Fruit fly (Drosophila melanogaster) S2 (cell line): ENCODE results near the gene Tim17a1.

Experiments used
- CG8478 ChIP-seq: fragments of >200 bp; optimal IDR thresholded peaks from 2 replicates; lab custom pipeline; 2018
- CTCF ChIP-seq, 2 experiments: fragments of >200 bp; optimal IDR thresholded peaks; 2 replicates each; lab custom pipeline; 2018

Tim17a1 gene

DNA sequence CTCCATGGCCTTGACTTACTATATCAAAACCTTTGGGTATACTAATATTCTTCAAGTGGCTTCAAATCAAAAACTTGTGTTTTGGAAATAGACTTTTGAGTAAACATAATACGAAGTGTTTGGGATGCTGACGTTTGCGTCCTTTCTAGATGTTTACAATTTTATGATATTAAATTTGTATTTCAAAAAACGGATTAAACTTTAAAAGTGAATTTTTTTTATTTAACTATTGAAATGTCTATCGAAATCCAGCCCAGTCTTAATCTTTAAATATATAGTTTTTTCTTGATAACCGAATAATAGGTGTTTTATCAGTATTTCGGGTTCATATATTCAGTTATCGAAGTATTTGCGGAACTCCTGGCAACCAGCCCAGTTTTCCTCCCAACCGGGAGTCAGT is at the start of gene Tim17a1:
Gene Tim17a1, minus strand, starts transcription at position 101 of the 400 bp plus-strand sequence.
- TF ChIP-seq CG8478 (lab: Kevin White, UChicago): no peak
- TF ChIP-seq CTCF (optimal IDR thresholded peaks at IDR 0.05; lab: Kevin White, UChicago): no peak

DNA sequence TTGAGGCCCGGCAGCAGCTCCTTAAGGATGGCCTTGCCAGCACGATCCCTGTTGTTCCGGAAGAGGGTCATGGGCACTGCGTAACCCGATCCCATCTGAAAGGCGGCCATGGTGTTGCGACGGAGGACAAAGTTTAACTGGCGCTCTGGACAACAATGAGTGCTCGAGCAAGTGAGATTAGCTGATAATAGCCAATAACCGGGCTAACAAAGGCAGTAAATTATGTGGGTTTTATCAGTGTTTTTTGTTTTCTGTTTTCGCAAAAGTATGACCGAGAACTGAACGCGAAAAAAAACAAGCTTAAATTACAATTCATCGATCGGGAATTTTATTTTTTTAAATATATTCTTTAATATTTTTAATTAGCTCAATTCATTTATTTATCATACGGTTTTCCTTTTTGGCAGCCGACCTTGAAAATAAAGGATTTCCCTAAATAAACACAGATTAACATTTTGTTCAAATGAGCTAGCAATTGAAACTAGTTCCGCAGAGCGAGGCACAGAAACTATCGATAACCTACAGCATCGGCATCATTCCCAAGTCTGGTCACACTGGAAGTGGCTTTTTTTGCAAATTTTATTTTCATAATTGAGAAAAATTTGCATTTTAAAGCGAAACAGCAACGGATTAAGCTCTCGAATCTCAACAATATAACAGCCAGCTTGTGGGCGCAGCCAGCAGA is 48.9 kb upstream of the Tim17a1 start, which contains the start of the genes Dip-C and pps:
Gene Dip-C, minus strand, starts transcription at position 486 of the 685 bp plus-strand sequence.
Gene pps, plus strand, starts transcription at position 555 of the 685 bp plus-strand sequence.
- no peak for TF ChIP-seq CG8478 (lab: Kevin White, UChicago)
- TF ChIP-seq CTCF (optimal IDR thresholded peaks at IDR 0.05; lab: Kevin White, UChicago): peak in 1 of 2 experiments; percentile 30

DNA sequence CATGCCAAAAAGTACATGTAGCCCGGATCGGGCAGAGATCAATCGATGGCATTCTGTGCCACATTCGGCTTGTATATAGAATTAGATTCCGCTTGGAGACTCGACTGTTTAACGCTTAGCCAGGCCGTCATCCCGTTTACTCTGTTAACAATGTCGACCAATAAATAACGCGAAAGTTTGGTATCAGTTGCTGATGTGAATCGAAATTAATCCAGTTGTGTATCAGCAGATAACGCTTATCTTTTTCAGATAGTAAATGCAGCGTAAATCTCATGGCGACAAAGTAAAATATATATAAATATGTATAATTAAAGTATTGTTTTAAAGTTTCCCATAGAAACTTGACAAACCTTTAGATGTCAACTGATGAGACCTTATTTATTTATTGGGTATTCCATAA is 47.0 kb upstream of the Tim17a1 start:
- no peak for TF ChIP-seq CG8478 (lab: Kevin White, UChicago)
- TF ChIP-seq CTCF (optimal IDR thresholded peaks at IDR 0.05; lab: Kevin White, UChicago): no peak

DNA sequence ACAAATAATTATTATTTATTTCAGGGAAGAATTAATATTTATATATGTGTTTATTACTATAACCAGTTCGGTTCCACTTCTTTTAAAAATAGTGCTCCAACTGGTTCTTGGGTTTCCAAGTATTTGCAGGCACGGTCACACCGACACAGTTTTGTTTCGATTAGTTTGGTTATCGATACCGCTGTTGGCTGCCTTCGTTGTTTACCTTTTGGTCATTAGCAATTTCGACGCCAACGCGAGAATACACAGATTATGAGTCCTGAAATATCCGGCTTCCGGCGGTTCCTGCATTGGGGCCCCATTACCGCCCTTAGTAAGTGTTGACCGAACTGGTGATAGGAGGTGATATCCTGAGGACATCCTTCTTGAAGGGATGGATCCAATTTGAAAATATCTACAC is 43.7 kb upstream of the Tim17a1 start, which contains the start of gene CG5196:
Gene CG5196, plus strand, starts transcription at position 157 of the 400 bp plus-strand sequence.
- TF ChIP-seq CG8478 (lab: Kevin White, UChicago) (no peak), CTCF (optimal IDR thresholded peaks at IDR 0.05; lab: Kevin White, UChicago) (peak in 1 of 2 experiments; percentile 1)

DNA sequence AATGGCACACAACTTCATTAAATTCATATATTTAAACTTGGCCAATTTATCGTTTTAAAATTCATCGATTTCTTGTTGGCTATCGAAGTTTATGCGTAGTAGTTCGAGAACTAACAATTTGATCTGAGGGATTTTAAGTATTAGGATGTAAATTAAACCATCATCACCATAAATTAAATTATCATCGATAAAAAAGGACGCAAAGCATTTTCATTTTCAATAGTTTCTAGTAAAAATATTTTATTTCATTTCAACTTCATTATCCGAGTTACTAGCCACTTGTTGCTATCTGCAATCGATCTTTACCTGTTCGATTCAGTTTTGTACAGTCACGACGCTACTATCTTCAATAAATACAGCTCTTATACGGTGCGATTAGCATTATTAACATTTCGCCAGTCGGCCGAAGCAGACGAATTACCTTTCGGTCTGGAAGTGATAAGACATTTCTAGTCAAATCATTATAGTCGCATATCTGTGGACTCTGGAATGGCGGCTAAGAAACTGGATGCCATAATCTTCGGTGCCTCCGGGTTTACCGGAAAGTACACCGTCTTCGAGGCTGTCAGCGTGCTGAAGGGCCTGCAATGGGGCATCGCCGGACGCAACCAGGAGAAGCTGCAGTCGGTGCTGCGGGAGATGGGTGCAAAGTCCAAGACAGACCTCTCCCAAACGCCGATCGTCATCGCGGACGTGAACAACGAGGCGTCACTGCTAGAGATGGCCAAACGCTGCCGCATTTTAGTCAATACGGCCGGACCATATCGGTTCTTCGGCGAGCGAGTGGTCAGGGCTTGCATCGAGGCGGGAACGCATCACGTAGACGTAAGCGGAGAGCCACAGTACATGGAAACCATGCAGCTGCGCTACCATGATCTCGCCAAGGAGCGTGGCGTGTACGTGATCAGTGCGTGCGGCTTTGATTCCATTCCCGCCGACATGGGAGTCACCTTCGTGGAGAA is 42.0 kb upstream of the Tim17a1 start, which contains the start of gene CG5167:
Gene CG5167, plus strand, starts transcription at position 298 of the 962 bp plus-strand sequence.
- TF ChIP-seq CTCF (optimal IDR thresholded peaks at IDR 0.05; lab: Kevin White, UChicago): no peak
- no peak for TF ChIP-seq CG8478 (lab: Kevin White, UChicago)

DNA sequence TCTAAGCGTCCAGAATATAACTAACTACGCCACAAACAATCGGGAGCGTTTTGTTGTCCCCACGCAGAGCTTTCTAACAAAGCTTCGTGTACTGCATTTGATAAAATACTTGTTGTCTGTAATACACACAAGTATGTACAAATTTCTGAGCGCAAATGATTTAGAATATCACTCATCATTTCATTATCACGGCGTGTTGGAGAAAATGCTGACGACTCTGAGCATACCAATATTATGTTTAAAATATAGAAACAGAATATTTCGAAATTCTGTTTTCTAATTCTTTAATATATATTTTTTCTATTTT is 41.4 kb upstream of the Tim17a1 start, which contains the start of gene Cyp9f2:
Gene Cyp9f2, minus strand, starts transcription at position 101 of the 307 bp plus-strand sequence.
- TF ChIP-seq CTCF (optimal IDR thresholded peaks at IDR 0.05; lab: Kevin White, UChicago) (no peak), CG8478 (lab: Kevin White, UChicago) (no peak)

DNA sequence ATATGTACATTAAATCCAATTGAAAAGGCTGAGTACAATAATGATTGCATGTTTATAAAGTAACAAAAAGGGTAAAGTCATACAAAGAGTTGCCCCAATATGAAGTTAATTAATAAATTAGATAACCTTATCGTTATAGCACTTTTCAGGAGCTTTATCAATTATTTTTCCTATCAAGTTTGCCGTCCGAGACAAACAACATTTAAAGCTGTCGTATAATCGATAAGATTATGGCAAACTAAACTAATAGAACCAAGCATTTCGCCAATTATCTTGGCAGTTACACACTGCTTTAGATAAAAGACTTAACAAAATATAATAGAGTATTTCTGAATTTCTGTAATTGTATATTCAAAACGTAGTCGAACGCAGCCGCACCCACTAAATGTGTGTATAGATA is 40.7 kb upstream of the Tim17a1 start:
- TF ChIP-seq CTCF (optimal IDR thresholded peaks at IDR 0.05; lab: Kevin White, UChicago): no peak
- no peak for TF ChIP-seq CG8478 (lab: Kevin White, UChicago)

DNA sequence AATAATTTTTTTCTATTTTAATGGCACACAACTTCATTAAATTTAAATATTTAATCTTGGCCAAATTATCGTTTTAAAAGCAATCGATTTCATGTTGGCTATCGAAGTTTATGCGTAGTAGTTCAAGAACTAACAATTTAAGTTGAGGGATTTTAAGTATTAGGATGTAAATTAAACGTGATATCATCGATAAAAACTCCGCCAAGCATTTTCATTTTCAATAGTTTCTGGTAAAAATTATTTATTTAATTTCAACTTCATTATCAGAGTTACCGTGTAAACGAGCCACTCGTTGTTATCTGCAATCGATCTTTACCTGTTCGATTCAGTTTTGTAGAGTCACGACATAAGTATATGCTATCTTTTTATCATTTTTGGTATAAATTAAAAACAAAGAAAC is 38.5 kb upstream of the Tim17a1 start:
- TF ChIP-seq CG8478 (lab: Kevin White, UChicago) (no peak), CTCF (optimal IDR thresholded peaks at IDR 0.05; lab: Kevin White, UChicago) (no peak)

DNA sequence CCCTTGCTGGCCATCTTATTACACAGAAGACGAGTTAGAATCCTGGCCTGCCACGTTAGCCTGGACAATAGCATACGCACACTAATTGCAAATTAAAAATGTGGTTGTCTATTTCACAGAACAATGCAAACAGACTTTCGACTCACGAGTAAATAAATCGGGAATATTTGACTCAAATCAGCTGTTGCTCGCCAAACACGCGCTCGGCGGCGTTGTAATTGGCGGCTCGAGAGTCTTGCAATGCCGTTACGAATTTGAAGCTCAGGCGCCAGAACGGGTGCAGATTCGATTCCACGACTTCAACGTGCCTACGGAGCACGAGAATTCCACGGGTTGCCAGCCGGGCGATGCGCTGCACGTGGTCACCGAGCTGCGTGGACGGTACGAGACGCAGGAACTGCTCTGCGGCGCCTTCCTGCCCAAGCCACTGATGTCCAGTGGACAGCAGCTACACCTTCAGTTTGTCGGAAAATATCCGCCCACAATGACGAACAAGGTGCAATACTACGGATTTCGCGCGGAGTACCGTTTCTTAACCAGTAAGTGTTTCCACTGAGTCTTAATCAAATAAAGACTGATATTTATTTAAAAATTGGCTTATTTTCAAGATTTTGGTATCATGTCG is 37.3 kb upstream of the Tim17a1 start, which contains the start of gene DNAlig3:
Gene DNAlig3, minus strand, starts transcription at position 168 of the 625 bp plus-strand sequence.
- TF ChIP-seq CTCF (optimal IDR thresholded peaks at IDR 0.05; lab: Kevin White, UChicago) (peak; percentile 6 to 13), CG8478 (lab: Kevin White, UChicago) (no peak)

DNA sequence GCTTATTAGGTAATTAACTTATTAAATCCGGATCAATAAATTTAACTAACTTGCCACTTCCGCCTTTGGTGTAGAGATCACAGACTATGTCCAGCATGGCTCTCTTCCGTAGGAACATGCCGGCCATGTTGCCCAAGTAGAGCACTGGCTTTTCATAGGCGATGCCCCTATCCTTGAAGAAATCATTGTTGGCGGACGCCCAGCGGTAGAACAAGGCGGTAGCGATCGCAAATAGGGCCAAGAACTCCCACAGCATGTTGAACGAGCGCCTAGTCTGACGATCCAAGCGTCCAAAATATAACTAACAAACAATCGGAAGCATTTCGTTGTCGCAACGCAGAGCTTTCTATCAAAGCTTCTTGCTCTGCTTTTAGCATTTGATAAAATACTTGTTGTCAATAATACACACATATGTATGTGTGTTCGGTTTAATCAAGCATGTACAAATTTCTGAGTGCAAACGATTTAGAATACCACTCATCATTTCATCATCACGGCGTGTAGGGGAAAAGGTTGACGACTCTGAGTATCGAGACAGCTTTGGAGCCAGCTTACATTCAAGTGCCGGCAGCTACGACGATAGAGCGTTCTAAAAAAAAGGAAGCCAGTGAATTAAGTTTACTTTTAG is 34.3 kb upstream of the Tim17a1 start, which contains the start of gene Cyp9f3:
Gene Cyp9f3, minus strand, starts transcription at position 310 of the 628 bp plus-strand sequence.
- no peak for TF ChIP-seq CG8478 (lab: Kevin White, UChicago)
- no peak for TF ChIP-seq CTCF (optimal IDR thresholded peaks at IDR 0.05; lab: Kevin White, UChicago)

DNA sequence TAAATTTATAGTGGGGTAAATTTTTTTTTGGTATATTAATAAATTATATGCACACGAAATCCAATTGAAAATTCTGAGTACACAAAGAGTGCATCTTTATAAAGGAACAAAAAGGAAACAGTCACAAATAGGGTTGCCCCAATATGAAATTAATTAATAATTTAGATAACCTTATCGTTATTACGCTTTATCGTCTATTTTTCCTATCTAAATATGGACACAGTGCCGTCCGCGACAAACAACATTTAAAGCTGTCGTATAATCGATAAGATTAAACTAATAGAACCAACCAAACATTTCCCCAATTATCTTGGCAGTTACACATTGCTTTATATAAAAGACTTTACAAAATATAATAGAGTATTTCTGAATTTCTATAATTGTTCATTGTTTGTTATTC is 33.6 kb upstream of the Tim17a1 start:
- TF ChIP-seq CG8478 (lab: Kevin White, UChicago) (no peak), CTCF (optimal IDR thresholded peaks at IDR 0.05; lab: Kevin White, UChicago) (no peak)

DNA sequence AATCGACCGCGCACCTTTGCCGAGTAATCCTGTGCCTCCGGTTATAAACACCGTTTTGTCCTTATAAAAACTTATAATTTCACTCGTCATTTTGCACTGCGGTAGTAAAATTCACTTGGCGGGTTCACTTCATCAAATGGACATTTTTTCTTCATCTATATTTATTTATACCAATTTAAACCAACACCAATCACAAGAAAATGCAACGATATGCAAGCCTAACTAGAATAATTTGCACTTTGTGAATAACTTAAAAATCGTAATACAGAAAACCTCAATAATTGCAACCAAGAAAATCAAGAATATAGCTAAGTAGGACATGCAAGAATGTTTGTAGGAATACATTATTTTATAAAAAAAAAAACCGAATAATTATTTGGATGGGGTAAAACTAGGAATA is 31.4 kb upstream of the Tim17a1 start, which contains the start of the genes CG10096 and CG10097:
Gene CG10096, minus strand, starts transcription at position 101 of the 400 bp plus-strand sequence.
Gene CG10097, minus strand, starts transcription at position 101 of the 400 bp plus-strand sequence.
- TF ChIP-seq CG8478 (lab: Kevin White, UChicago) (no peak), CTCF (optimal IDR thresholded peaks at IDR 0.05; lab: Kevin White, UChicago) (no peak)

DNA sequence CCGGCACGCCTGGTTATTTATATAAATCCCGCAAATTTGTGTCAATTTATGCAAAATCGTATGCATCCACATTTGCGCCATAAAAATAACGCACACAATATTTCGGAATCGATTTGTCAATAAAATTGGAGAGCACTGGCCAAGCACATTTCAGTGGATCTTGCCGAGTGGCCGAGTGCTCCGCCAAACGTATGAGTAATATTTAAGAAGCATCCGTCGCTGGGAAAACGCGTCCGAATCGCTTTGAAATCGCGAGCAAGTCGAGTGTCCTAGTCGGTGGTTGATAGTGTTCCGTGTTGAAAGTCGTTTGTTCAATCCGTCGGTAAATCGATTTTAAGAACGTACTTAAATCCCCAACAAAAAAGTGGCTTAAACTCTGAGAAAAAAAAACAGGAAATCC is 22.5 kb upstream of the Tim17a1 start, which contains the start of gene CG33098:
Gene CG33098, plus strand, starts transcription at position 224 of the 400 bp plus-strand sequence.
- TF ChIP-seq CTCF (optimal IDR thresholded peaks at IDR 0.05; lab: Kevin White, UChicago): no peak
- no peak for TF ChIP-seq CG8478 (lab: Kevin White, UChicago)
